Fruit fly (Drosophila melanogaster): ENCODE data around the gene CG5708.

dm6 chr2L:10238726-10239652 is 12.4 kb upstream of the CG5708 start, which contains the start of gene me31B:
- TF ChIP-seq CTCF (optimal IDR thresholded peaks at IDR 0.05) (no peak), CG8478 (optimal IDR thresholded peaks at IDR 0.05) (no peak)
